Fruit fly (Drosophila melanogaster) whole organism, embryonic: ENCODE results near the gene Tim17b1.

Source experiments
- ATbp ChIP-seq: fragments of 200-800 bp; sonication (Bioruptor generic); optimal IDR thresholded peaks from 2 replicates; lab custom pipeline; 2017; ENCODE audit warnings: missing biosample characterization, mild to moderate bottlenecking, missing genetic modification characterization, missing genetic modification reagents
- CG12155 ChIP-seq: fragments of 200-800 bp; sonication (Bioruptor generic); optimal IDR thresholded peaks from 3 replicates; lab custom pipeline; 2016; ENCODE audit warnings: missing biosample characterization, missing genetic modification characterization
- CG13624 ChIP-seq: fragments of 200-800 bp; sonication (Bioruptor generic); optimal IDR thresholded peaks from 2 replicates; lab custom pipeline; 2016; ENCODE audit warnings: missing biosample characterization, missing genetic modification characterization
- CG18262 ChIP-seq: fragments of 200-800 bp; optimal IDR thresholded peaks from 3 replicates; lab custom pipeline; 2019; ENCODE audit warnings: missing biosample characterization, mild to moderate bottlenecking, missing genetic modification characterization, moderate library complexity
- CG2129 ChIP-seq: fragments of 200-800 bp; sonication (Bioruptor generic); IDR thresholded peaks from 2 replicates; pipeline ENCODE4 v1.3.6; 2022; ENCODE audit warnings: missing biosample characterization, missing genetic modification characterization; ENCODE audit not compliant: partially characterized antibody
- CG2199 ChIP-seq: fragments of 200-800 bp; sonication (Bioruptor generic); IDR thresholded peaks from 3 replicates; pipeline ENCODE4 v1.3.6; 2022; ENCODE audit warnings: missing biosample characterization, missing genetic modification characterization
- CG32772 ChIP-seq: fragments of 200-800 bp; sonication (Bioruptor generic); IDR thresholded peaks from 2 replicates; pipeline ENCODE4 v1.3.6; 2022; ENCODE audit warnings: missing biosample characterization, missing genetic modification characterization
- CG3281 ChIP-seq: fragments of 200-800 bp; sonication (Bioruptor generic); optimal IDR thresholded peaks from 3 replicates; lab custom pipeline; 2017; ENCODE audit warnings: missing biosample characterization, mild to moderate bottlenecking, missing genetic modification characterization
- CG3726 ChIP-seq: fragments of 200-800 bp; sonication (Bioruptor generic); IDR thresholded peaks from 3 replicates; pipeline ENCODE4, ENCODE4 v1.3.6; 2022; ENCODE audit warnings: missing biosample characterization, missing genetic modification characterization
- CG3847 ChIP-seq: fragments of 200-800 bp; sonication (Bioruptor generic); IDR thresholded peaks from 2 replicates; pipeline ENCODE4 v1.3.6; 2022; ENCODE audit warnings: missing biosample characterization, missing genetic modification characterization
- CG7987 ChIP-seq: fragments of 200-800 bp; sonication (Bioruptor generic); optimal IDR thresholded peaks from 2 replicates; lab custom pipeline; 2018; ENCODE audit warnings: missing biosample characterization, mild to moderate bottlenecking, missing genetic modification characterization, moderate library complexity
- CG8290 ChIP-seq, 3 experiments: fragments of 200-800 bp; sonication (Bioruptor generic); optimal IDR thresholded peaks; 2 replicates each; lab custom pipeline; 2016 to 2019; ENCODE audit warnings: missing biosample characterization in 3 of 3, missing genetic modification characterization in 3 of 3, mild to moderate bottlenecking in 2 of 3, moderate library complexity in 1 of 3
- CG8765 ChIP-seq: fragments of 200-800 bp; sonication (Bioruptor generic); IDR thresholded peaks from 2 replicates; pipeline ENCODE4 v1.3.6; 2022; ENCODE audit warnings: missing biosample characterization, missing genetic modification characterization
- CG9932 ChIP-seq: fragments of 200-800 bp; sonication (Bioruptor generic); IDR thresholded peaks from 2 replicates; pipeline ENCODE4 v1.3.6; 2022; ENCODE audit warnings: missing biosample characterization, missing genetic modification characterization
- Camta ChIP-seq: fragments of 200-800 bp; sonication (Bioruptor generic); optimal IDR thresholded peaks from 2 replicates; lab custom pipeline; 2016; ENCODE audit warnings: missing biosample characterization, missing genetic modification characterization
- Dbx ChIP-seq: fragments of 200-800 bp; sonication (Bioruptor generic); IDR thresholded peaks from 3 replicates; pipeline ENCODE4 v1.3.6; 2022; ENCODE audit warnings: missing biosample characterization, missing genetic modification characterization
- ERR ChIP-seq: fragments of 200-800 bp; sonication (Bioruptor generic); optimal IDR thresholded peaks from 2 replicates; lab custom pipeline; 2016; ENCODE audit warnings: missing biosample characterization, missing genetic modification characterization
- Eip74EF ChIP-seq, 2 experiments: fragments of 200-800 bp in 1 of 2; fragments of >200 bp in 1 of 2; sonication (Bioruptor generic) in 1 of 2; optimal IDR thresholded peaks; 2 replicates each; lab custom pipeline; 2017 to 2019; ENCODE audit warnings: missing biosample characterization in 2 of 2, missing genetic modification characterization in 2 of 2, mild to moderate bottlenecking in 1 of 2, moderate library complexity in 1 of 2
- Ets97D ChIP-seq: fragments of 200-800 bp; sonication (Bioruptor generic); optimal IDR thresholded peaks from 3 replicates; lab custom pipeline; 2016; ENCODE audit warnings: missing biosample characterization, missing genetic modification characterization
- HmgZ ChIP-seq: fragments of 200-800 bp; sonication (Bioruptor generic); optimal IDR thresholded peaks from 2 replicates; lab custom pipeline; 2018; ENCODE audit warnings: missing biosample characterization, mild to moderate bottlenecking, missing genetic modification characterization
- Lim3 ChIP-seq: fragments of 200-800 bp; sonication (Bioruptor generic); IDR thresholded peaks from 2 replicates; pipeline ENCODE4 v1.3.6; 2022; ENCODE audit warnings: missing biosample characterization, missing genetic modification characterization
- MBD-R2 ChIP-seq: fragments of 200-800 bp; sonication (Bioruptor generic); IDR thresholded peaks from 2 replicates; pipeline ENCODE4 v1.3.6; 2022; ENCODE audit warnings: missing biosample characterization, missing genetic modification characterization
- Med ChIP-seq: fragments of 200-800 bp; sonication (Bioruptor generic); peaks from one replicate; lab custom pipeline; 2016; ENCODE audit warnings: missing biosample characterization, missing genetic modification characterization, mild to moderate bottlenecking, inconsistent platforms, moderate library complexity
- NC2β ChIP-seq: fragments of 200-800 bp; sonication (Bioruptor generic); optimal IDR thresholded peaks from 2 replicates; lab custom pipeline; 2016; ENCODE audit warnings: missing biosample characterization, missing genetic modification characterization
- Six4 ChIP-seq: fragments of 200-800 bp; sonication (Bioruptor generic); optimal IDR thresholded peaks from 2 replicates; lab custom pipeline; 2016; ENCODE audit warnings: missing biosample characterization, missing genetic modification characterization
- Sox100B ChIP-seq: fragments of 200-800 bp; sonication (Bioruptor generic); optimal IDR thresholded peaks from 3 replicates; lab custom pipeline; 2018; ENCODE audit warnings: missing biosample characterization, mild to moderate bottlenecking, missing genetic modification characterization
- Trl ChIP-seq, 3 experiments: fragments of >200 bp in 2 of 3; fragments of 200-800 bp in 1 of 3; sonication (Bioruptor generic) in 1 of 3; optimal IDR thresholded peaks; 2 replicates in 1 of 3; 3 replicates in 2 of 3; lab custom pipeline; 2016 to 2017; ENCODE audit warnings: missing biosample characterization in 1 of 3, missing genetic modification characterization in 1 of 3
- al ChIP-seq: fragments of 200-800 bp; sonication (Bioruptor generic); IDR thresholded peaks from 2 replicates; pipeline ENCODE4 v1.3.6; 2022; ENCODE audit warnings: missing biosample characterization, missing genetic modification characterization
- chm ChIP-seq: fragments of 200-800 bp; sonication (Bioruptor generic); IDR thresholded peaks from 2 replicates; pipeline ENCODE4 v1.3.6; 2022; ENCODE audit warnings: missing biosample characterization, missing genetic modification characterization
- crol ChIP-seq: fragments of 200-800 bp; sonication (Bioruptor generic); IDR thresholded peaks from 2 replicates; pipeline ENCODE4 v1.3.6; 2022; ENCODE audit warnings: missing biosample characterization, missing genetic modification characterization
- ftz-f1 ChIP-seq: fragments of 200-800 bp; sonication (Bioruptor generic); optimal IDR thresholded peaks from 2 replicates; lab custom pipeline; 2016; ENCODE audit warnings: missing biosample characterization, missing genetic modification characterization
- grau ChIP-seq: fragments of 200-800 bp; optimal IDR thresholded peaks from 3 replicates; lab custom pipeline; 2019; ENCODE audit warnings: missing biosample characterization, mild to moderate bottlenecking, missing genetic modification characterization, moderate library complexity
- gsb ChIP-seq: fragments of 200-800 bp; sonication (Bioruptor generic); IDR thresholded peaks from 2 replicates; pipeline ENCODE4 v1.3.6; 2022; ENCODE audit warnings: missing biosample characterization, missing genetic modification characterization
- hbn ChIP-seq: fragments of 200-800 bp; sonication (Bioruptor generic); IDR thresholded peaks from 2 replicates; pipeline ENCODE4 v1.3.6; 2022; ENCODE audit warnings: missing biosample characterization, missing genetic modification characterization; ENCODE audit not compliant: partially characterized antibody
- jigr1 ChIP-seq: fragments of 200-800 bp; sonication (Bioruptor generic); IDR thresholded peaks from 3 replicates; pipeline ENCODE4 v1.3.6; 2022; ENCODE audit warnings: missing biosample characterization, missing genetic modification characterization
- lbe ChIP-seq: fragments of 200-800 bp; sonication (Bioruptor generic); optimal IDR thresholded peaks from 2 replicates; lab custom pipeline; 2016; ENCODE audit warnings: missing biosample characterization, mild to moderate bottlenecking, missing genetic modification characterization
- mam ChIP-seq: fragments of 200-800 bp; sonication (Bioruptor generic); optimal IDR thresholded peaks from 3 replicates; lab custom pipeline; 2016; ENCODE audit warnings: missing biosample characterization, missing genetic modification characterization
- nmo ChIP-seq: fragments of 200-800 bp; sonication (Bioruptor generic); optimal IDR thresholded peaks from 2 replicates; lab custom pipeline; 2018; ENCODE audit warnings: missing biosample characterization, mild to moderate bottlenecking, missing genetic modification characterization, moderate library complexity
- otp ChIP-seq: fragments of 200-800 bp; sonication (Bioruptor generic); IDR thresholded peaks from 3 replicates; pipeline ENCODE4, ENCODE4 v1.3.6; 2022; ENCODE audit warnings: missing biosample characterization, missing genetic modification characterization
- p53 ChIP-seq: fragments of 200-800 bp; sonication (Bioruptor generic); optimal IDR thresholded peaks from 2 replicates; lab custom pipeline; 2016; ENCODE audit warnings: missing biosample characterization, missing genetic modification characterization
- phol ChIP-seq: fragments of 200-800 bp; sonication (Bioruptor generic); optimal IDR thresholded peaks from 3 replicates; lab custom pipeline; 2018; ENCODE audit warnings: missing biosample characterization, mild to moderate bottlenecking, missing genetic modification characterization, moderate library complexity
- psq ChIP-seq: fragments of 200-800 bp; sonication (Bioruptor generic); optimal IDR thresholded peaks from 2 replicates; lab custom pipeline; 2017; ENCODE audit warnings: missing biosample characterization, missing genetic modification characterization
- ro ChIP-seq: fragments of 200-800 bp; sonication (Bioruptor generic); IDR thresholded peaks from 2 replicates; pipeline ENCODE4 v1.3.6; 2022; ENCODE audit warnings: missing biosample characterization, missing genetic modification characterization
- row ChIP-seq: fragments of 200-800 bp; sonication (Bioruptor generic); IDR thresholded peaks from 3 replicates; pipeline ENCODE4 v1.3.6; 2022; ENCODE audit warnings: missing biosample characterization, missing genetic modification characterization
- run ChIP-seq: fragments of 200-800 bp; sonication (Bioruptor generic); optimal IDR thresholded peaks from 3 replicates; lab custom pipeline; 2018; ENCODE audit warnings: missing biosample characterization, mild to moderate bottlenecking, missing genetic modification characterization
- sna ChIP-seq: fragments of 200-800 bp; sonication (Bioruptor generic); IDR thresholded peaks from 2 replicates; pipeline ENCODE4 v1.3.6; 2022; ENCODE audit warnings: missing biosample characterization, missing genetic modification characterization; ENCODE audit not compliant: partially characterized antibody
- so ChIP-seq: fragments of 200-800 bp; sonication (Bioruptor generic); IDR thresholded peaks from 3 replicates; pipeline ENCODE4 v1.3.6; 2022; ENCODE audit warnings: missing biosample characterization, missing genetic modification characterization
- sr ChIP-seq: fragments of 200-800 bp; sonication (Bioruptor generic); IDR thresholded peaks from 3 replicates; pipeline ENCODE4 v1.3.6; 2022; ENCODE audit warnings: missing biosample characterization, missing genetic modification characterization
- zfh2 ChIP-seq: fragments of 200-800 bp; sonication (Bioruptor generic); optimal IDR thresholded peaks from 2 replicates; lab custom pipeline; 2016; ENCODE audit warnings: missing biosample characterization, missing genetic modification characterization

The Tim17b1 gene

DNA sequence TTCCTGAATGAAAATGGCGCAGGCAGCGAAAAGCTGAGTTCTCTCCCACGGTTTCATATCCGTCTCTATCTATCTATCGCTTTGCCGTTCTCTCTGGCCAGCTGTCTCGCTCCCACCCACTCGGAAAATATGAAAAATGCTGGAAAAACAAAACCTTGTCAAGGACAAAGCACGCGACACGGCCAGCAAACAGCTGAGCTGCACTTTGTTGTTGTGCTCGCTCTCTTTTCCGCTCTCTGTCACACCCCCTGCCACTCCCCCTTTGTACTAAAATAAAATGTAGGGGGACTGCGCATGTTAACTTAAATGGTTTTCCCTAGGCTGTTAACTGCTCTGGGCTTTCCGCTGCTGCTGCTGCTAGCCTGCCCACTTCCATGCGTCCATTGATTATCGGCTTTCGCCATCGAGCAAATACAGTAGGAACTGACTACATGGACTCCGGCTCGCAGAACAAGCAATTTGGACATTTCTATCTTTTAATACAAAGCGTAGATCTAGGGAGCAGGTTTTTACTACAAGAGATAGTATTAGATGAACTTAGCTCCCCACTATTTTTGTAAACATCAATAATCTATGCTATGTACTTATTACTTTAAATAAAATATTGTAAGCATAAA lies 46.9 kb downstream of the Tim17b1 start (continued):
- peak; percentile 13 for TF ChIP-seq ERR (GFP tag; lab: Kevin White, UChicago)
- 0 out of 3 replicates have a peak, but pooled peaks have one; percentile 17 for TF ChIP-seq row
- TF ChIP-seq nmo (GFP tag; lab: Kevin White, UChicago): no peak
- TF ChIP-seq MBD-R2 (GFP tag; lab: Robert Waterston, UW): peak; percentile 12; the same call in 1 of the 2 replicates
- TF ChIP-seq ftz-f1 (GFP tag; lab: Kevin White, UChicago): peak; percentile 62
- no peak for TF ChIP-seq Sox100B (GFP tag; lab: Kevin White, UChicago)
- no peak for TF ChIP-seq Eip74EF (GFP tag; optimal IDR thresholded peaks at IDR 0.05; lab: Kevin White, UChicago)
- TF ChIP-seq Six4: no peak
- no peak for TF ChIP-seq HmgZ (tag; lab: Kevin White, UChicago)
- peak; percentile 56 for TF ChIP-seq grau
- TF ChIP-seq lbe (GFP tag; lab: Kevin White, UChicago): no peak
- no peak for TF ChIP-seq Camta (GFP tag; lab: Kevin White, UChicago)
- TF ChIP-seq zfh2: no peak
- TF ChIP-seq ATbp (GFP tag; lab: Kevin White, UChicago): no peak
- no peak for TF ChIP-seq al (GFP tag; lab: Robert Waterston, UW)
- no peak for TF ChIP-seq jigr1 (GFP tag; lab: Robert Waterston, UW)
- no peak for TF ChIP-seq chm (GFP tag; lab: Robert Waterston, UW)

DNA sequence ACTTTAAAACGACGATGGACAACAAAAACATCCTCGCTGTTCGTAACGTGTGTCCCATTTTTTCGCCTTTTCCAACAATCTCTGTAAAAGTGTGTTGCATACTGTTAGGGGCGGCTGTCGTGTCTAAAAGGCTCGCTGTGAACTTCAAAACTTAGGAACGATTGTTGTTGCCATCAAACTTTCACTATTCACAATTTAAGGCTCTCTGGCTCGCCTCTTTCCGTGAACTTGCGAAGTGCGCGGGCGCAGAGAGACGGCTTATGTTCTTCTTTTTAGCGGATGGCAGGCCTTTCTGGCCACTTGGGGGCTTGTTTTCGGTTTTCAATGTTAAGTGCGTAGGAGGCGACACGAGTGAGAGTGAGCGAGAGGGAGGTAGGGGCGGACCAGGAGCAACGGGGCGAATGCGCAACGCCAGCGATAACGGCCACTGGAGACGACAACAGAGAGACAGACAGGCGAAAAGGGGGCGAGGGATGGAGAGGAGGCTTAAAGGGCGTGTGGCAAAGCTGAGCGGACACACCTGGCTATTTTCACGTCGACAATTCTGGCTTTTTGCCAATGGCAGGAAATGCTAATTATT lies 50.5 kb downstream of the Tim17b1 start, which contains the start of gene mtd:
Gene mtd (minus strand): TSS at position 51 of the 580 bp plus-strand sequence.
- TF ChIP-seq CG2199 (GFP tag; lab: Robert Waterston, UW) (no peak), Ets97D (GFP tag; lab: Kevin White, UChicago) (no peak), row (peak; percentile 56), Trl (optimal IDR thresholded peaks at IDR 0.05; lab: Kevin White, UChicago) (peak in 1 of 2 experiments; percentile 8), Trl (GFP tag; optimal IDR thresholded peaks at IDR 0.05; lab: Kevin White, UChicago) (no peak), Med (GFP tag; lab: Kevin White, UChicago) (peak; percentile 82), CG8290 (GFP tag; optimal IDR thresholded peaks at IDR 0.05; lab: Kevin White, UChicago) (no peak), CG8290 (tag; optimal IDR thresholded peaks at IDR 0.05; lab: Kevin White, UChicago) (peak in 1 of 2 experiments; percentile 5), CG3847 (GFP tag; lab: Robert Waterston, UW) (no peak), CG32772 (GFP tag; lab: Robert Waterston, UW) (no peak), sna (GFP tag; lab: Robert Waterston, UW) (no peak), NC2β (no peak), crol (GFP tag; lab: Robert Waterston, UW) (peak; percentile 77), p53 (no peak), run (tag; lab: Kevin White, UChicago) (no peak), CG9932 (GFP tag; lab: Robert Waterston, UW) (peak; percentile 17; the same call in 1 of the 2 replicates), gsb (GFP tag; lab: Robert Waterston, UW) (no peak), CG18262 (tag; lab: Kevin White, UChicago) (no peak), so (GFP tag; lab: Robert Waterston, UW) (no peak), sr (peak; percentile 47; the same call in 1 of the 3 replicates), Dbx (GFP tag; lab: Robert Waterston, UW) (0 out of 3 replicates have a peak, but pooled peaks have one; percentile 35), CG2129 (no peak), CG8765 (GFP tag; lab: Robert Waterston, UW) (no peak), CG7987 (no peak), Lim3 (GFP tag; lab: Robert Waterston, UW) (no peak), phol (tag; lab: Kevin White, UChicago) (no peak), mam (GFP tag; lab: Kevin White, UChicago) (no peak), CG3281 (no peak), CG3726 (GFP tag; lab: Robert Waterston, UW) (no peak), ro (no peak), psq (GFP tag; lab: Kevin White, UChicago) (no peak), CG12155 (GFP tag; lab: Kevin White, UChicago) (no peak), hbn (GFP tag; lab: Robert Waterston, UW) (no peak), otp (GFP tag; lab: Robert Waterston, UW) (no peak), CG13624 (GFP tag; lab: Kevin White, UChicago) (peak; percentile 28)
